Fruit fly (Drosophila melanogaster): Measurements from ENCODE around the gene ens.

DNA sequence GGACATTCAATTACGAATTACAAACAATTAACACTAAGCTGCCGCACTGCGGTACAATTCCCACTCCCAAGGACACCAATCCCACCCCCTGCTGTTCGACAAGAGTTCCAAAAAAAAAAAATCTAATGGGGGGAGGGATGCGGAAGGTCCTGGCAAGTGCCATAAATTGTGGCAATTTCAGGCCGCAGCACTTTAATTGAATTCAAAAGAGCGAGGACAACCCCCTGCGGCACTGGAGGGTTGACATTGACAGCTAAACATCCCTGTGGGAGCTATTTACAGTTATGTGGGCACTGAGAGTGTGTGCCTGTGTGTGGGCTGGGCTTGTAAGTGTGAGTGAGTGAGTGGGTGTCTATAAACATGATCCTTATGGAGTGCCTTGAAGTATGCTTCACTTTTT, 57.4 kb downstream of the ens start:
- TF ChIP-seq pad (GFP tag; optimal IDR thresholded peaks at IDR 0.05) (no peak), CG5204 (GFP tag; optimal IDR thresholded peaks at IDR 0.05) (no peak), kay (GFP tag; ENCODE audit: borderline replicate concordance) (no peak), CG1620 (GFP tag; optimal IDR thresholded peaks at IDR 0.05) (no peak), cic (GFP tag; optimal IDR thresholded peaks at IDR 0.05) (no peak), ovo (GFP tag; optimal IDR thresholded peaks at IDR 0.05) (no peak)

Measured in whole organism, adult.